Fruit fly (Drosophila melanogaster) S2 (cell line): Measurements from ENCODE around the gene Tsf1.

Experiments used
- CG8478 ChIP-seq: fragments of >200 bp; optimal IDR thresholded peaks from 2 replicates; lab custom pipeline; 2018
- CTCF ChIP-seq, 2 experiments: fragments of >200 bp; optimal IDR thresholded peaks; 2 replicates each; lab custom pipeline; 2018

- TF ChIP-seq CG8478 (lab: Kevin White, UChicago) = no peak
- TF ChIP-seq CTCF (optimal IDR thresholded peaks at IDR 0.05; lab: Kevin White, UChicago) = no peak
These were observed 21.9 kb upstream of the Tsf1 start for dm6 chrX:18364999-18365398.
